Worm (Caenorhabditis elegans) whole organism, L1 larva: ENCODE data around the gene Y73F8A.10.

Experiments
- C16A3.4 ChIP-seq: fragments of 150-350 bp; optimal IDR thresholded peaks from 2 replicates; lab custom pipeline; 2014; ENCODE audit warnings: missing biosample characterization, missing genetic modification characterization
- ama-1 ChIP-seq: fragments of 150-350 bp; optimal IDR thresholded peaks from 2 replicates; lab custom pipeline; 2014
- ceh-82 ChIP-seq, 3 experiments: fragments of 150-350 bp in 1 of 3; sonication (generic microtip) in 2 of 3; optimal IDR thresholded peaks; 2 replicates each; lab custom pipeline; 2014 to 2017; ENCODE audit warnings: missing biosample characterization in 3 of 3, missing genetic modification characterization in 3 of 3
- elt-3 ChIP-seq, 6 experiments: fragments of 150-350 bp in 1 of 6; sonication (generic microtip); optimal IDR thresholded peaks; 2 replicates each; lab custom pipeline; 2017 to 2018; ENCODE audit warnings: missing biosample characterization in 6 of 6, missing genetic modification characterization in 6 of 6, inconsistent platforms in 1 of 6
- lin-13 ChIP-seq: fragments of 150-350 bp; optimal IDR thresholded peaks from 2 replicates; lab custom pipeline; 2014; ENCODE audit warnings: missing biosample characterization, missing genetic modification reagents, missing genetic modification characterization
- lin-15B ChIP-seq: fragments of 150-350 bp; sonication (generic microtip); optimal IDR thresholded peaks from 3 replicates; lab custom pipeline; 2014; ENCODE audit warnings: missing biosample characterization, missing genetic modification characterization
- nhr-12 ChIP-seq: sonication (generic microtip); optimal IDR thresholded peaks from 2 replicates; lab custom pipeline; 2017; ENCODE audit warnings: missing biosample characterization, missing genetic modification characterization
- nhr-76 ChIP-seq: sonication (generic microtip); optimal IDR thresholded peaks from 2 replicates; lab custom pipeline; 2017; ENCODE audit warnings: missing biosample characterization, missing genetic modification characterization

- TF ChIP-seq ceh-82 (tag; optimal IDR thresholded peaks at IDR 0.05; lab: Kevin White, UChicago), result no peak
- no peak for TF ChIP-seq elt-3 (tag; optimal IDR thresholded peaks at IDR 0.05; lab: Kevin White, UChicago)
- no peak for TF ChIP-seq nhr-76 (tag; lab: Kevin White, UChicago)
- TF ChIP-seq ama-1 (lab: Kevin White, UChicago), result no peak
- TF ChIP-seq nhr-12 (tag; lab: Kevin White, UChicago), result no peak
- no peak for TF ChIP-seq lin-15B
- TF ChIP-seq lin-13 (GFP tag; lab: Kevin White, UChicago), result no peak
- TF ChIP-seq C16A3.4 (tag; lab: Kevin White, UChicago), result no peak
These were observed 17.9 kb downstream of the Y73F8A.10 start, which contains the start of gene Y73F8A.13 for ce11 chrIV:15312008-15312407.
